Fruit fly (Drosophila melanogaster): Measurements from ENCODE around the gene CG3719.

dm6 chrX:1349255-1349654 lies 31.0 kb downstream of the CG3719 start, which contains the start of gene MTPAP:
- TF ChIP-seq CG8478 (optimal IDR thresholded peaks at IDR 0.05), result no peak
- TF ChIP-seq CTCF (optimal IDR thresholded peaks at IDR 0.05), result peak; percentile 0 to 20
